Fruit fly (Drosophila melanogaster) whole organism, wandering third instar larva: ENCODE data around the gene qjt.
A peak's percentile ranks its signal among the peaks of the same experiment; 100 is the strongest.

Experiments
- Abd-B ChIP-seq: fragments of >200 bp; optimal IDR thresholded peaks from 2 replicates; lab custom pipeline; 2017; ENCODE audit warnings: missing biosample characterization, missing genetic modification characterization
- CG32264 ChIP-seq: fragments of 200-800 bp; sonication (Bioruptor generic); optimal IDR thresholded peaks from 2 replicates; lab custom pipeline; 2016; ENCODE audit warnings: missing biosample characterization, missing genetic modification characterization
- CG9705 ChIP-seq: fragments of 200-800 bp; sonication (Bioruptor generic); optimal IDR thresholded peaks from 2 replicates; lab custom pipeline; 2018; ENCODE audit warnings: missing biosample characterization, mild to moderate bottlenecking, missing genetic modification characterization
- CrebA ChIP-seq: fragments of 200-800 bp; sonication (Bioruptor generic); optimal IDR thresholded peaks from 2 replicates; lab custom pipeline; 2016; ENCODE audit warnings: missing biosample characterization, mild to moderate bottlenecking, missing genetic modification characterization, borderline replicate concordance
- Dfd ChIP-seq: fragments of >200 bp; optimal IDR thresholded peaks from 2 replicates; lab custom pipeline; 2017; ENCODE audit warnings: missing biosample characterization, missing genetic modification characterization
- Dif ChIP-seq: fragments of 200-275, 200-300 bp; sonication (Bioruptor generic); optimal IDR thresholded peaks from 2 replicates; lab custom pipeline; 2018; ENCODE audit warnings: missing biosample characterization, missing genetic modification characterization; ENCODE audit not compliant: partially characterized antibody
- GATAd ChIP-seq: sonication (Bioruptor generic); optimal IDR thresholded peaks from 2 replicates; lab custom pipeline; 2016; ENCODE audit warnings: missing biosample characterization, missing genetic modification characterization
- HLH106 ChIP-seq: fragments of 200-800 bp; optimal IDR thresholded peaks from 3 replicates; lab custom pipeline; 2019; ENCODE audit warnings: missing biosample characterization, mild to moderate bottlenecking, missing genetic modification characterization, moderate library complexity
- Hnf4 ChIP-seq: fragments of 200-800 bp; sonication (Bioruptor generic); optimal IDR thresholded peaks from 2 replicates; lab custom pipeline; 2016; ENCODE audit warnings: missing biosample characterization, mild to moderate bottlenecking, missing genetic modification characterization
- Hr78 ChIP-seq: fragments of >200 bp; optimal IDR thresholded peaks from 2 replicates; lab custom pipeline; 2017; ENCODE audit warnings: missing biosample characterization, missing genetic modification characterization
- Hr83 ChIP-seq: fragments of 200-300 bp; sonication (Bioruptor generic); optimal IDR thresholded peaks from 2 replicates; lab custom pipeline; 2016; ENCODE audit warnings: missing biosample characterization, mild to moderate bottlenecking, missing genetic modification characterization, moderate library complexity; ENCODE audit not compliant: poor library complexity, severe bottlenecking
- Jra ChIP-seq: sonication (Bioruptor generic); optimal IDR thresholded peaks from 2 replicates; lab custom pipeline; 2016; ENCODE audit warnings: missing biosample characterization, missing genetic modification characterization
- Mio ChIP-seq: sonication (Bioruptor generic); optimal IDR thresholded peaks from 2 replicates; lab custom pipeline; 2016; ENCODE audit warnings: missing biosample characterization, missing genetic modification characterization
- Myc ChIP-seq: fragments of >200 bp; optimal IDR thresholded peaks from 2 replicates; lab custom pipeline; 2017
- N ChIP-seq: fragments of >200 bp; optimal IDR thresholded peaks from 2 replicates; lab custom pipeline; 2018; ENCODE audit warnings: missing biosample characterization, missing external identifiers, missing genetic modification characterization
- OdsH ChIP-seq: fragments of 200-800 bp; sonication (Bioruptor generic); optimal IDR thresholded peaks from 2 replicates; lab custom pipeline; 2016; ENCODE audit warnings: missing biosample characterization, mild to moderate bottlenecking, missing genetic modification characterization
- Rel ChIP-seq, 2 experiments: fragments of 200-800 bp; sonication (Bioruptor generic) in 1 of 2; optimal IDR thresholded peaks; 2 replicates in 1 of 2; 3 replicates in 1 of 2; lab custom pipeline; 2016 to 2019; ENCODE audit warnings: mild to moderate bottlenecking in 2 of 2, missing biosample characterization in 2 of 2, missing genetic modification characterization in 2 of 2, moderate library complexity in 1 of 2
- Sp1 ChIP-seq: fragments of 200-800 bp; sonication (Bioruptor generic); optimal IDR thresholded peaks from 3 replicates; lab custom pipeline; 2019; ENCODE audit warnings: missing biosample characterization, mild to moderate bottlenecking, missing genetic modification characterization, moderate library complexity
- Vsx2 ChIP-seq: fragments of 200-300, 225-300 bp; sonication (Bioruptor generic); optimal IDR thresholded peaks from 2 replicates; lab custom pipeline; 2018; ENCODE audit warnings: missing biosample characterization, missing genetic modification characterization; ENCODE audit not compliant: partially characterized antibody
- br ChIP-seq: fragments of 200-800 bp; sonication (Bioruptor generic); optimal IDR thresholded peaks from 2 replicates; lab custom pipeline; 2016; ENCODE audit warnings: missing biosample characterization, missing genetic modification characterization
- brk ChIP-seq: fragments of 200-800 bp; sonication (Bioruptor generic); optimal IDR thresholded peaks from 2 replicates; lab custom pipeline; 2016; ENCODE audit warnings: missing biosample characterization, mild to moderate bottlenecking, missing genetic modification characterization
- dl ChIP-seq, 2 experiments: fragments of 175-275, 200-275 bp in 1 of 2; fragments of 200-275 bp in 1 of 2; sonication (Bioruptor generic); optimal IDR thresholded peaks; lab custom pipeline; 2018; ENCODE audit warnings: mild to moderate bottlenecking in 2 of 2, missing biosample characterization in 2 of 2, missing genetic modification characterization in 2 of 2, moderate library complexity in 2 of 2; ENCODE audit not compliant: partially characterized antibody in 2 of 2, insufficient read depth in 1 of 2
- dmrt93B ChIP-seq: fragments of 200-800 bp; sonication (Bioruptor generic); optimal IDR thresholded peaks from 2 replicates; lab custom pipeline; 2018; ENCODE audit warnings: missing biosample characterization, mild to moderate bottlenecking, missing genetic modification characterization
- dsf ChIP-seq: sonication (Bioruptor generic); optimal IDR thresholded peaks from 2 replicates; lab custom pipeline; 2016; ENCODE audit warnings: missing biosample characterization, missing genetic modification characterization, borderline replicate concordance
- ey ChIP-seq: fragments of 200-800 bp; sonication (Bioruptor generic); optimal IDR thresholded peaks from 2 replicates; lab custom pipeline; 2016; ENCODE audit warnings: missing biosample characterization, missing genetic modification characterization
- foxo ChIP-seq, 2 experiments: fragments of 200-800 bp; sonication (Bioruptor generic); optimal IDR thresholded peaks; 2 replicates in 1 of 2; 3 replicates in 1 of 2; lab custom pipeline; 2016 to 2017; ENCODE audit warnings: missing biosample characterization in 2 of 2, missing genetic modification characterization in 2 of 2
- fru ChIP-seq: fragments of 200-800 bp; sonication (Bioruptor generic); optimal IDR thresholded peaks from 3 replicates; lab custom pipeline; 2016; ENCODE audit warnings: missing biosample characterization, mild to moderate bottlenecking, missing genetic modification characterization
- h ChIP-seq: fragments of 200-800 bp; sonication (Bioruptor generic); optimal IDR thresholded peaks from 3 replicates; lab custom pipeline; 2016; ENCODE audit warnings: missing biosample characterization, mild to moderate bottlenecking, missing genetic modification characterization
- jim ChIP-seq: fragments of 175-275, 200-325 bp; sonication (Bioruptor generic); optimal IDR thresholded peaks from 2 replicates; lab custom pipeline; 2016; ENCODE audit warnings: missing biosample characterization, mild to moderate bottlenecking, missing genetic modification characterization
- lola ChIP-seq: fragments of >200 bp; optimal IDR thresholded peaks from 2 replicates; lab custom pipeline; 2017; ENCODE audit warnings: missing biosample characterization, missing genetic modification characterization
- pan ChIP-seq: fragments of >200 bp; optimal IDR thresholded peaks from 2 replicates; lab custom pipeline; 2017
- psq ChIP-seq: fragments of 200-800 bp; sonication (Bioruptor generic); optimal IDR thresholded peaks from 3 replicates; lab custom pipeline; 2017; ENCODE audit warnings: missing biosample characterization, mild to moderate bottlenecking, missing genetic modification characterization, moderate library complexity
- rgr ChIP-seq: fragments of 200-800 bp; sonication (Bioruptor generic); optimal IDR thresholded peaks from 3 replicates; lab custom pipeline; 2016; ENCODE audit warnings: missing biosample characterization, mild to moderate bottlenecking, missing genetic modification characterization
- sage ChIP-seq: fragments of 200-800 bp; sonication (Bioruptor generic); optimal IDR thresholded peaks from 2 replicates; lab custom pipeline; 2016; ENCODE audit warnings: missing biosample characterization, mild to moderate bottlenecking, missing genetic modification characterization
- sv ChIP-seq: fragments of 200-800 bp; sonication (Bioruptor generic); optimal IDR thresholded peaks from 3 replicates; lab custom pipeline; 2016; ENCODE audit warnings: missing biosample characterization, missing genetic modification characterization
- tai ChIP-seq: sonication (Bioruptor generic); optimal IDR thresholded peaks from 2 replicates; lab custom pipeline; 2016; ENCODE audit warnings: missing biosample characterization, missing genetic modification characterization
- usp ChIP-seq: fragments of >200 bp; optimal IDR thresholded peaks from 2 replicates; lab custom pipeline; 2017; ENCODE audit warnings: missing biosample characterization, missing genetic modification characterization
- woc ChIP-seq: sonication (Bioruptor generic); optimal IDR thresholded peaks from 2 replicates; lab custom pipeline; 2016; ENCODE audit warnings: missing biosample characterization, mild to moderate bottlenecking, missing genetic modification characterization

The qjt gene

dm6 chr3L:17493807-17494404 lies 15.0 kb downstream of the qjt start:
- no peak for TF ChIP-seq Jra
- TF ChIP-seq Hr83 (GFP tag; lab: Kevin White, UChicago) = no peak
- TF ChIP-seq Hr78 = no peak
- no peak for TF ChIP-seq tai
- TF ChIP-seq CrebA (GFP tag; lab: Kevin White, UChicago) = no peak
- TF ChIP-seq brk = no peak
- TF ChIP-seq jim (GFP tag; lab: Kevin White, UChicago) = no peak
- no peak for TF ChIP-seq dmrt93B (GFP tag; lab: Kevin White, UChicago)
- no peak for TF ChIP-seq Rel (GFP tag; optimal IDR thresholded peaks at IDR 0.05; lab: Kevin White, UChicago)
- no peak for TF ChIP-seq Rel (tag; optimal IDR thresholded peaks at IDR 0.05; lab: Kevin White, UChicago)
- no peak for TF ChIP-seq ey
- no peak for TF ChIP-seq CG32264 (GFP tag; lab: Kevin White, UChicago)
- no peak for TF ChIP-seq GATAd (GFP tag; lab: Kevin White, UChicago)
- no peak for TF ChIP-seq Myc

- no peak for TF ChIP-seq pan
- TF ChIP-seq dmrt93B (GFP tag; lab: Kevin White, UChicago) = no peak
- no peak for TF ChIP-seq psq (GFP tag; lab: Kevin White, UChicago)
- TF ChIP-seq usp (GFP tag; lab: Kevin White, UChicago) = no peak
- no peak for TF ChIP-seq Sp1 (GFP tag; lab: Kevin White, UChicago)
- TF ChIP-seq Hr78 = no peak
- TF ChIP-seq Rel (GFP tag; optimal IDR thresholded peaks at IDR 0.05; lab: Kevin White, UChicago) = no peak
- TF ChIP-seq Rel (tag; optimal IDR thresholded peaks at IDR 0.05; lab: Kevin White, UChicago) = peak; percentile 99
- TF ChIP-seq brk = no peak
- TF ChIP-seq, all 38 proteins: peak for 1
Observed at dm6 chr3L:17494541-17494940, 15.6 kb downstream of the qjt start, which contains the start of gene edin. Gene edin, plus strand, starts transcription at chr3L:17494880.

- TF ChIP-seq Abd-B (GFP tag; lab: Kevin White, UChicago) = no peak
- TF ChIP-seq OdsH (GFP tag; lab: Kevin White, UChicago) = peak; percentile 55
- TF ChIP-seq Dif (GFP tag; lab: Kevin White, UChicago) = no peak
- no peak for TF ChIP-seq Vsx2 (GFP tag; lab: Kevin White, UChicago)
- peak; percentile 3 for TF ChIP-seq sv (GFP tag; lab: Kevin White, UChicago)
- TF ChIP-seq Mio (GFP tag; lab: Kevin White, UChicago) = no peak
- TF ChIP-seq br = peak; percentile 74
- TF ChIP-seq sage (GFP tag; lab: Kevin White, UChicago) = no peak
- no peak for TF ChIP-seq CG9705
- TF ChIP-seq woc (GFP tag; lab: Kevin White, UChicago) = peak; percentile 70
- no peak for TF ChIP-seq Myc
- TF ChIP-seq HLH106 (tag; lab: Kevin White, UChicago) = peak; percentile 56
- TF ChIP-seq fru = peak; percentile 70
- no peak for TF ChIP-seq Rel (GFP tag; optimal IDR thresholded peaks at IDR 0.05; lab: Kevin White, UChicago)
- peak; percentile 75 for TF ChIP-seq Rel (tag; optimal IDR thresholded peaks at IDR 0.05; lab: Kevin White, UChicago)
- no peak for TF ChIP-seq jim (GFP tag; lab: Kevin White, UChicago)
- peak; percentile 62 for TF ChIP-seq rgr (GFP tag; lab: Kevin White, UChicago)
- no peak for TF ChIP-seq dsf
- peak; percentile 50 for TF ChIP-seq tai
- TF ChIP-seq pan = no peak
- TF ChIP-seq Dfd = no peak
- peak; percentile 59 for TF ChIP-seq h (GFP tag; lab: Kevin White, UChicago)
- TF ChIP-seq Hr78 = no peak
- TF ChIP-seq GATAd (GFP tag; lab: Kevin White, UChicago) = no peak
- no peak for TF ChIP-seq lola (GFP tag; lab: Kevin White, UChicago)
- TF ChIP-seq ey = peak; percentile 73
- TF ChIP-seq psq (GFP tag; lab: Kevin White, UChicago) = peak; percentile 53
- peak; percentile 1 for TF ChIP-seq Hnf4 (GFP tag; lab: Kevin White, UChicago)
- no peak for TF ChIP-seq Hr83 (GFP tag; lab: Kevin White, UChicago)
- no peak for TF ChIP-seq usp (GFP tag; lab: Kevin White, UChicago)
- no peak for TF ChIP-seq N
- TF ChIP-seq CrebA (GFP tag; lab: Kevin White, UChicago) = no peak
- TF ChIP-seq Jra = no peak
- peak; percentile 52 for TF ChIP-seq Sp1 (GFP tag; lab: Kevin White, UChicago)
- TF ChIP-seq brk = peak; percentile 14
- no peak for TF ChIP-seq CG32264 (GFP tag; lab: Kevin White, UChicago)
- peak in 1 of 2 experiments; percentile 62 for TF ChIP-seq foxo (GFP tag; optimal IDR thresholded peaks at IDR 0.05; lab: Kevin White, UChicago)
- TF ChIP-seq dmrt93B (GFP tag; lab: Kevin White, UChicago) = peak; percentile 32
- TF ChIP-seq dl (GFP tag; optimal IDR thresholded peaks at IDR 0.05; lab: Kevin White, UChicago; ENCODE audit: insufficient read depth in 1 of 2, partially characterized antibody in 2 of 2) = no peak
Observed at dm6 chr3L:17495266-17495961, 16.5 kb downstream of the qjt start.
